Fruit fly (Drosophila melanogaster): ENCODE data around the gene ATPsynCF6.

dm6 chr3R:23316867-23317266, 39.0 kb downstream of the ATPsynCF6 start:
- TF ChIP-seq Camta (GFP tag; optimal IDR thresholded peaks at IDR 0.05) (no peak), ash1 (GFP tag; optimal IDR thresholded peaks at IDR 0.05) (no peak), zfh1 (GFP tag; IDR thresholded peaks at IDR 0.05) (no peak)

Measured in whole organism, embryonic.